Fruit fly (Drosophila melanogaster): Measurements from ENCODE around the gene CG31955.

Gene CG31955

DNA sequence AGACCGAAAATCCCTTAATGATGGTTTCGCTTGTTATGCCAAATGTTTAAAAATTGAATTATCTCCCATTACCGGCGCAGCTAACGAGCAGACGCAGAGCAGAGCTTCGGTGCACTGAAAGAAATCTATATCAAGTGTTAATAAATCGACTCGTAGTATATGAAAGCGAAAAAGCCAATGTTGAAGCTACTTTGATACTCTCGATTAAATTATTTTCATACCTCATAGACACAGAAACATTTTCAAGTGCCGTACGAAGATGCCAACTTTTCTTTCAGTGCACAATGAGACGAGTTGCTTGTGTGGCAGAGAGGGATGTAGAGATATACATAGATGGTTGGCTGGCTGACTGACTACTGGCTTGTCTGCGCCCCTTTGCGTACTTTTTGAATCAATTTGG, 37.1 kb downstream of the CG31955 start (continued):
- TF ChIP-seq CG6854 (GFP tag; optimal IDR thresholded peaks at IDR 0.05) (no peak), Hey (tag; optimal IDR thresholded peaks at IDR 0.05) (no peak), CG12104 (GFP tag; optimal IDR thresholded peaks at IDR 0.05) (no peak), ind (GFP tag; optimal IDR thresholded peaks at IDR 0.05) (no peak), sima (GFP tag; optimal IDR thresholded peaks at IDR 0.05) (no peak), CG4404 (GFP tag; IDR thresholded peaks at IDR 0.05) (peak; percentile 41; the same call in 1 of the 2 replicates), CG13296 (GFP tag; optimal IDR thresholded peaks at IDR 0.05) (no peak), Aef1 (GFP tag; IDR thresholded peaks at IDR 0.05) (0 out of 3 replicates have a peak, but pooled peaks have one; percentile 12), mld (GFP tag; IDR thresholded peaks at IDR 0.05; ENCODE audit: partially characterized antibody) (no peak), Six4 (GFP tag; optimal IDR thresholded peaks at IDR 0.05) (no peak), Gsc (GFP tag; IDR thresholded peaks at IDR 0.05) (no peak), Med (GFP tag) (no peak), gcm2 (GFP tag; optimal IDR thresholded peaks at IDR 0.05) (no peak), CG16815 (GFP tag; optimal IDR thresholded peaks at IDR 0.05) (peak; percentile 8), Xrp1 (GFP tag; IDR thresholded peaks at IDR 0.05) (peak; percentile 73), vnd (GFP tag; IDR thresholded peaks at IDR 0.05; ENCODE audit: partially characterized antibody) (no peak), nerfin-1 (tag; optimal IDR thresholded peaks at IDR 0.05) (peak; percentile 19), row (GFP tag; IDR thresholded peaks at IDR 0.05) (peak; percentile 61; the same call in 2 of the 3 replicates), CG31441 (GFP tag; IDR thresholded peaks at IDR 0.05) (peak; percentile 48; the same call in 1 of the 2 replicates), ac (GFP tag; optimal IDR thresholded peaks at IDR 0.05) (no peak), run (tag; optimal IDR thresholded peaks at IDR 0.05) (no peak), toy (GFP tag; IDR thresholded peaks at IDR 0.05) (no peak), CG3995 (GFP tag; optimal IDR thresholded peaks at IDR 0.05) (no peak), dmrt99B (tag; optimal IDR thresholded peaks at IDR 0.05) (peak; percentile 57), slbo (GFP tag; IDR thresholded peaks at IDR 0.05) (no peak), CHES-1-like (GFP tag; optimal IDR thresholded peaks at IDR 0.05) (no peak), gsb (GFP tag; IDR thresholded peaks at IDR 0.05) (no peak), CG7928 (GFP tag; optimal IDR thresholded peaks at IDR 0.05) (no peak), CG17802 (tag; optimal IDR thresholded peaks at IDR 0.05) (peak; percentile 15), Abd-B (GFP tag; optimal IDR thresholded peaks at IDR 0.05) (no peak), CG10431 (GFP tag; optimal IDR thresholded peaks at IDR 0.05) (no peak), CG11696 (GFP tag; IDR thresholded peaks at IDR 0.05) (no peak), chif (GFP tag; optimal IDR thresholded peaks at IDR 0.05) (peak; percentile 17 to 49), CG7987 (GFP tag; optimal IDR thresholded peaks at IDR 0.05) (no peak), sens (GFP tag) (peak; percentile 89), Hand (GFP tag; optimal IDR thresholded peaks at IDR 0.05) (no peak), CG1603 (tag; optimal IDR thresholded peaks at IDR 0.05) (peak; percentile 57), CG5180 (GFP tag; optimal IDR thresholded peaks at IDR 0.05) (no peak), E2f2 (GFP tag; IDR thresholded peaks at IDR 0.05) (0 out of 2 replicates have a peak, but pooled peaks have one; percentile 7), tna (GFP tag; IDR thresholded peaks at IDR 0.05; ENCODE audit: partially characterized antibody) (no peak), Rx (GFP tag; IDR thresholded peaks at IDR 0.05) (peak; percentile 42; the same call in 1 of the 2 replicates), H15 (GFP tag; IDR thresholded peaks at IDR 0.05) (no peak), CG3847 (GFP tag; IDR thresholded peaks at IDR 0.05) (peak; percentile 10; the same call in 1 of the 2 replicates), Dek (tag; optimal IDR thresholded peaks at IDR 0.05) (no peak), Dll (GFP tag; IDR thresholded peaks at IDR 0.05; ENCODE audit: partially characterized antibody) (no peak), NFAT (GFP tag; IDR thresholded peaks at IDR 0.05) (no peak), Sox102F (GFP tag; optimal IDR thresholded peaks at IDR 0.05) (peak; percentile 25), CG15514 (GFP tag; optimal IDR thresholded peaks at IDR 0.05) (no peak), CG4820 (GFP tag; optimal IDR thresholded peaks at IDR 0.05) (peak; percentile 47), CG12942 (GFP tag; optimal IDR thresholded peaks at IDR 0.05) (no peak), shn (GFP tag; optimal IDR thresholded peaks at IDR 0.05) (no peak), Sin3A (optimal IDR thresholded peaks at IDR 0.05) (no peak)

Measured in whole organism, embryonic.